Fruit fly (Drosophila melanogaster): ENCODE data around the gene Cpr76Ba.

dm6 chr3L:19518232-19518631, at the start of gene Cpr76Ba:
- no peak for TF ChIP-seq OdsH (GFP tag; optimal IDR thresholded peaks at IDR 0.05)
- TF ChIP-seq CG11762 (GFP tag; optimal IDR thresholded peaks at IDR 0.05; ENCODE audit: insufficient read depth), result no peak
- TF ChIP-seq Smox (GFP tag; optimal IDR thresholded peaks at IDR 0.05), result no peak
- TF ChIP-seq cyc (GFP tag; optimal IDR thresholded peaks at IDR 0.05), result no peak
- TF ChIP-seq spab (GFP tag; optimal IDR thresholded peaks at IDR 0.05), result no peak
- no peak for TF ChIP-seq ss (GFP tag; optimal IDR thresholded peaks at IDR 0.05)
- TF ChIP-seq net (GFP tag; optimal IDR thresholded peaks at IDR 0.05), result no peak
- TF ChIP-seq Sox102F (GFP tag; optimal IDR thresholded peaks at IDR 0.05), result no peak
- TF ChIP-seq Blimp-1 (GFP tag; optimal IDR thresholded peaks at IDR 0.05), result no peak
- TF ChIP-seq CG31627 (GFP tag; optimal IDR thresholded peaks at IDR 0.05), result no peak
- no peak for TF ChIP-seq CG10631 (GFP tag; optimal IDR thresholded peaks at IDR 0.05)
- TF ChIP-seq CG9139 (GFP tag; optimal IDR thresholded peaks at IDR 0.05), result no peak

Data from whole organism, prepupa.